Fruit fly (Drosophila melanogaster) whole organism, embryonic: ENCODE measurements around the gene SCOT.
A peak's percentile ranks its signal among the peaks of the same experiment; 100 is the strongest.

Experiments used
- Aef1 ChIP-seq: fragments of 200-800 bp; sonication (Bioruptor generic); IDR thresholded peaks from 3 replicates; pipeline ENCODE4 v1.3.6; 2022; ENCODE audit warnings: missing biosample characterization, missing genetic modification characterization
- Asciz ChIP-seq: fragments of 200-800 bp; sonication (Bioruptor generic); optimal IDR thresholded peaks from 2 replicates; lab custom pipeline; 2017; ENCODE audit warnings: missing biosample characterization, mild to moderate bottlenecking, missing genetic modification characterization, missing genetic modification reagents
- Atf6 ChIP-seq: fragments of 200-800 bp; sonication (Bioruptor generic); IDR thresholded peaks from 2 replicates; pipeline ENCODE4 v1.3.6; 2022; ENCODE audit warnings: missing biosample characterization, missing genetic modification characterization
- C15 ChIP-seq: fragments of 200-800 bp; sonication (Bioruptor generic); IDR thresholded peaks from 3 replicates; pipeline ENCODE4 v1.3.6; 2022; ENCODE audit warnings: missing biosample characterization, missing genetic modification characterization
- CG13296 ChIP-seq: fragments of 200-800 bp; sonication (Bioruptor generic); optimal IDR thresholded peaks from 3 replicates; lab custom pipeline; 2018; ENCODE audit warnings: missing biosample characterization, mild to moderate bottlenecking, missing genetic modification characterization
- CG13775 ChIP-seq: fragments of 200-800 bp; sonication (Bioruptor generic); optimal IDR thresholded peaks from 3 replicates; lab custom pipeline; 2017; ENCODE audit warnings: missing biosample characterization, mild to moderate bottlenecking, missing genetic modification characterization
- CG13894 ChIP-seq: fragments of 200-800 bp; sonication (Bioruptor generic); optimal IDR thresholded peaks from 3 replicates; lab custom pipeline; 2018; ENCODE audit warnings: missing biosample characterization, mild to moderate bottlenecking, missing genetic modification characterization, moderate library complexity
- CG15479 ChIP-seq: fragments of 200-800 bp; sonication (Bioruptor generic); optimal IDR thresholded peaks from 3 replicates; lab custom pipeline; 2019; ENCODE audit warnings: missing biosample characterization, mild to moderate bottlenecking, missing genetic modification characterization, moderate library complexity
- CG17385 ChIP-seq: fragments of 200-800 bp; sonication (Bioruptor generic); optimal IDR thresholded peaks from 3 replicates; lab custom pipeline; 2018; ENCODE audit warnings: missing biosample characterization, mild to moderate bottlenecking, missing genetic modification characterization
- CG18011 ChIP-seq: fragments of 200-800 bp; sonication (Bioruptor generic); optimal IDR thresholded peaks from 2 replicates; lab custom pipeline; 2017; ENCODE audit warnings: missing biosample characterization, missing genetic modification characterization, mild to moderate bottlenecking, moderate library complexity, missing genotype
- CG3065 ChIP-seq: fragments of 200-800 bp; sonication (Bioruptor generic); optimal IDR thresholded peaks from 2 replicates; lab custom pipeline; 2016; ENCODE audit warnings: missing biosample characterization, missing genetic modification characterization
- CG31365 ChIP-seq: fragments of 200-800 bp; sonication (Bioruptor generic); optimal IDR thresholded peaks from 2 replicates; lab custom pipeline; 2018; ENCODE audit warnings: missing biosample characterization, mild to moderate bottlenecking, missing genetic modification characterization
- CG3281 ChIP-seq: fragments of 200-800 bp; sonication (Bioruptor generic); optimal IDR thresholded peaks from 3 replicates; lab custom pipeline; 2017; ENCODE audit warnings: missing biosample characterization, mild to moderate bottlenecking, missing genetic modification characterization
- CG33557 ChIP-seq: fragments of 200-800 bp; sonication (Bioruptor generic); optimal IDR thresholded peaks from 2 replicates; lab custom pipeline; 2019; ENCODE audit warnings: missing biosample characterization, mild to moderate bottlenecking, missing genetic modification characterization, moderate library complexity
- CG5245 ChIP-seq: fragments of 200-800 bp; sonication (Bioruptor generic); optimal IDR thresholded peaks from 3 replicates; lab custom pipeline; 2016; ENCODE audit warnings: missing biosample characterization, missing genetic modification characterization
- CG8281 ChIP-seq: fragments of 200-800 bp; sonication (Bioruptor generic); optimal IDR thresholded peaks from 2 replicates; lab custom pipeline; 2018; ENCODE audit warnings: missing biosample characterization, mild to moderate bottlenecking, missing genetic modification characterization, moderate library complexity
- CG9932 ChIP-seq: fragments of 200-800 bp; sonication (Bioruptor generic); IDR thresholded peaks from 2 replicates; pipeline ENCODE4 v1.3.6; 2022; ENCODE audit warnings: missing biosample characterization, missing genetic modification characterization
- Camta ChIP-seq: fragments of 200-800 bp; sonication (Bioruptor generic); optimal IDR thresholded peaks from 2 replicates; lab custom pipeline; 2016; ENCODE audit warnings: missing biosample characterization, missing genetic modification characterization
- Chrac-16 ChIP-seq: fragments of 200-800 bp; sonication (Bioruptor generic); optimal IDR thresholded peaks from 3 replicates; lab custom pipeline; 2016; ENCODE audit warnings: missing biosample characterization, missing genetic modification characterization
- Doc2 ChIP-seq: fragments of 200-800 bp; sonication (Bioruptor generic); IDR thresholded peaks from 2 replicates; pipeline ENCODE4 v1.3.6; 2022; ENCODE audit warnings: missing biosample characterization, missing genetic modification characterization
- Dp ChIP-seq: fragments of 200-800 bp; sonication (Bioruptor generic); optimal IDR thresholded peaks from 2 replicates; lab custom pipeline; 2018; ENCODE audit warnings: missing biosample characterization, mild to moderate bottlenecking, missing genetic modification characterization, moderate library complexity
- Ets65A ChIP-seq: fragments of 200-800 bp; sonication (Bioruptor generic); peaks from one replicate; lab custom pipeline; 2016; ENCODE audit warnings: missing biosample characterization, missing genetic modification characterization
- Gsc ChIP-seq: fragments of 200-800 bp; sonication (Bioruptor generic); IDR thresholded peaks from 2 replicates; pipeline ENCODE4 v1.3.6; 2022; ENCODE audit warnings: missing biosample characterization, missing genetic modification characterization
- Med ChIP-seq: fragments of 200-800 bp; sonication (Bioruptor generic); peaks from one replicate; lab custom pipeline; 2016; ENCODE audit warnings: missing biosample characterization, missing genetic modification characterization, mild to moderate bottlenecking, inconsistent platforms, moderate library complexity
- Oli ChIP-seq: fragments of 200-800 bp; sonication (Bioruptor generic); optimal IDR thresholded peaks from 2 replicates; lab custom pipeline; 2018; ENCODE audit warnings: missing biosample characterization, mild to moderate bottlenecking, missing genetic modification characterization, moderate library complexity
- TFAM ChIP-seq: fragments of 200-800 bp; sonication (Bioruptor generic); optimal IDR thresholded peaks from 2 replicates; lab custom pipeline; 2017; ENCODE audit warnings: missing biosample characterization, missing genetic modification characterization, inconsistent platforms
- ara ChIP-seq: fragments of 200-800 bp; sonication (Bioruptor generic); IDR thresholded peaks from 2 replicates; pipeline ENCODE4 v1.3.6; 2022; ENCODE audit warnings: missing biosample characterization, missing genetic modification characterization
- cad ChIP-seq: fragments of >200 bp; optimal IDR thresholded peaks from 2 replicates; lab custom pipeline; 2017; ENCODE audit warnings: missing biosample characterization, missing genetic modification characterization
- cas ChIP-seq: fragments of 200-800 bp; sonication (Bioruptor generic); IDR thresholded peaks from 2 replicates; pipeline ENCODE4 v1.3.6; 2022; ENCODE audit warnings: missing biosample characterization, missing genetic modification characterization
- cg ChIP-seq: fragments of 200-800 bp; sonication (Bioruptor generic); optimal IDR thresholded peaks from 3 replicates; lab custom pipeline; 2019; ENCODE audit warnings: missing biosample characterization, mild to moderate bottlenecking, missing genetic modification characterization, moderate library complexity
- dimm ChIP-seq: fragments of 200-800 bp; sonication (Bioruptor generic); IDR thresholded peaks from 2 replicates; pipeline ENCODE4 v1.3.6; 2022; ENCODE audit warnings: missing biosample characterization, missing genetic modification characterization
- ems ChIP-seq: fragments of 200-800 bp; sonication (Bioruptor generic); optimal IDR thresholded peaks from 3 replicates; lab custom pipeline; 2016; ENCODE audit warnings: missing biosample characterization, missing genetic modification characterization
- exex ChIP-seq: fragments of 200-800 bp; sonication (Bioruptor generic); optimal IDR thresholded peaks from 4 replicates; lab custom pipeline; 2018; ENCODE audit warnings: missing biosample characterization, mild to moderate bottlenecking, missing genetic modification characterization, moderate library complexity
- eyg ChIP-seq: fragments of 200-800 bp; sonication (Bioruptor generic); optimal IDR thresholded peaks from 3 replicates; lab custom pipeline; 2016; ENCODE audit warnings: missing biosample characterization, missing genetic modification characterization
- fd3F ChIP-seq: fragments of 200-800 bp; sonication (Bioruptor generic); optimal IDR thresholded peaks from 2 replicates; lab custom pipeline; 2018; ENCODE audit warnings: missing biosample characterization, mild to moderate bottlenecking, missing genetic modification characterization, moderate library complexity
- fu2 ChIP-seq: fragments of 200-800 bp; sonication (Bioruptor generic); optimal IDR thresholded peaks from 2 replicates; lab custom pipeline; 2016; ENCODE audit warnings: missing biosample characterization, missing genetic modification characterization
- gsb-n ChIP-seq: fragments of 200-800 bp; sonication (Bioruptor generic); optimal IDR thresholded peaks from 3 replicates; lab custom pipeline; 2018; ENCODE audit warnings: missing biosample characterization, mild to moderate bottlenecking, missing genetic modification characterization
- insv ChIP-seq, 2 experiments: fragments of 200-800 bp; sonication (Bioruptor generic); optimal IDR thresholded peaks; 3 replicates each; lab custom pipeline; 2016 to 2018; ENCODE audit warnings: missing biosample characterization in 2 of 2, missing genetic modification characterization in 2 of 2
- kni ChIP-seq: fragments of 200-800 bp; sonication (Bioruptor generic); optimal IDR thresholded peaks from 3 replicates; lab custom pipeline; 2017; ENCODE audit warnings: mild to moderate bottlenecking, missing biosample characterization, missing genetic modification reagents, missing genetic modification characterization
- knrl ChIP-seq: fragments of 200-800 bp; sonication (Bioruptor generic); IDR thresholded peaks from 3 replicates; pipeline ENCODE4 v1.3.6; 2022; ENCODE audit warnings: missing biosample characterization, missing genetic modification characterization; ENCODE audit not compliant: partially characterized antibody
- lbe ChIP-seq: fragments of 200-800 bp; sonication (Bioruptor generic); optimal IDR thresholded peaks from 2 replicates; lab custom pipeline; 2016; ENCODE audit warnings: missing biosample characterization, mild to moderate bottlenecking, missing genetic modification characterization
- pita ChIP-seq: fragments of 200-800 bp; sonication (Bioruptor generic); optimal IDR thresholded peaks from 2 replicates; lab custom pipeline; 2017; ENCODE audit warnings: missing biosample characterization, mild to moderate bottlenecking, missing genetic modification characterization
- pzg ChIP-seq: fragments of 200-800 bp; sonication (Bioruptor generic); optimal IDR thresholded peaks from 3 replicates; lab custom pipeline; 2018; ENCODE audit warnings: missing biosample characterization, mild to moderate bottlenecking, missing genetic modification characterization, moderate library complexity
- repo ChIP-seq: fragments of 200-800 bp; sonication (Bioruptor generic); optimal IDR thresholded peaks from 2 replicates; lab custom pipeline; 2016; ENCODE audit warnings: missing biosample characterization, missing genetic modification characterization
- sima ChIP-seq: fragments of 200-800 bp; sonication (Bioruptor generic); optimal IDR thresholded peaks from 2 replicates; lab custom pipeline; 2016; ENCODE audit warnings: missing biosample characterization, missing genetic modification characterization
- sqz ChIP-seq: fragments of 200-800 bp; sonication (Bioruptor generic); optimal IDR thresholded peaks from 3 replicates; lab custom pipeline; 2018; ENCODE audit warnings: missing biosample characterization, mild to moderate bottlenecking, missing genetic modification characterization
- tin ChIP-seq: fragments of 200-800 bp; sonication (Bioruptor generic); optimal IDR thresholded peaks from 3 replicates; lab custom pipeline; 2016; ENCODE audit warnings: missing biosample characterization, missing genetic modification characterization
- unc-4 ChIP-seq: fragments of 200-800 bp; sonication (Bioruptor generic); IDR thresholded peaks from 2 replicates; pipeline ENCODE4 v1.3.6; 2022; ENCODE audit warnings: missing biosample characterization, missing genetic modification characterization; ENCODE audit not compliant: partially characterized antibody
- usp ChIP-seq: fragments of >200 bp; optimal IDR thresholded peaks from 2 replicates; lab custom pipeline; 2017; ENCODE audit warnings: missing biosample characterization, missing genetic modification characterization
- zen2 ChIP-seq: fragments of 200-800 bp; sonication (Bioruptor generic); IDR thresholded peaks from 3 replicates; pipeline ENCODE4 v1.3.6; 2022; ENCODE audit warnings: missing biosample characterization, missing genetic modification characterization; ENCODE audit not compliant: partially characterized antibody
- zfh1 ChIP-seq: fragments of 200-800 bp; sonication (Bioruptor generic); IDR thresholded peaks from 3 replicates; pipeline ENCODE4 v1.3.6; 2022; ENCODE audit warnings: missing biosample characterization, missing genetic modification characterization

The SCOT gene

dm6 chr3L:1947463-1948126 lies 15.3 kb upstream of the SCOT start, which contains the start of the genes mu2 and Cnb (continued):
- TF ChIP-seq ara (no peak), CG33557 (GFP tag; lab: Kevin White, UChicago) (no peak), pzg (GFP tag; lab: Kevin White, UChicago) (peak; percentile 59), CG9932 (GFP tag; lab: Robert Waterston, UW) (peak; percentile 73), zfh1 (GFP tag; lab: Robert Waterston, UW) (no peak), sima (GFP tag; lab: Kevin White, UChicago) (no peak), repo (GFP tag; lab: Kevin White, UChicago) (no peak), CG15479 (GFP tag; lab: Kevin White, UChicago) (no peak), cg (GFP tag; lab: Kevin White, UChicago) (no peak), dimm (GFP tag; lab: Robert Waterston, UW) (no peak), usp (no peak), CG3065 (GFP tag; lab: Kevin White, UChicago) (no peak), Dp (peak; percentile 73), knrl (GFP tag; lab: Robert Waterston, UW) (peak; percentile 79), cas (GFP tag; lab: Robert Waterston, UW) (no peak), tin (GFP tag; lab: Kevin White, UChicago) (peak; percentile 24), CG8281 (tag; lab: Kevin White, UChicago) (no peak), cad (GFP tag; lab: Kevin White, UChicago) (no peak), gsb-n (tag; lab: Kevin White, UChicago) (no peak), unc-4 (GFP tag; lab: Robert Waterston, UW) (peak; percentile 79), CG31365 (tag; lab: Kevin White, UChicago) (no peak), ems (GFP tag; lab: Kevin White, UChicago) (no peak), Chrac-16 (GFP tag; lab: Kevin White, UChicago) (no peak), eyg (GFP tag; lab: Kevin White, UChicago) (no peak), CG13296 (GFP tag; lab: Kevin White, UChicago) (no peak), Ets65A (GFP tag; lab: Kevin White, UChicago) (peak; percentile 59), CG17385 (GFP tag; lab: Kevin White, UChicago) (no peak), Gsc (no peak), kni (no peak), Camta (GFP tag; lab: Kevin White, UChicago) (no peak), CG3281 (GFP tag; lab: Kevin White, UChicago) (no peak), CG5245 (no peak), CG13775 (GFP tag; lab: Kevin White, UChicago) (peak; percentile 35), zen2 (GFP tag; lab: Robert Waterston, UW) (peak; percentile 75; the same call in 2 of the 3 replicates), Aef1 (no peak), exex (tag; lab: Kevin White, UChicago) (no peak), sqz (GFP tag; lab: Kevin White, UChicago) (no peak), Atf6 (no peak), CG13894 (tag; lab: Kevin White, UChicago) (no peak), lbe (no peak), Doc2 (GFP tag; lab: Robert Waterston, UW) (no peak), Oli (tag; lab: Kevin White, UChicago) (no peak), fd3F (no peak), pita (no peak), insv (GFP tag; optimal IDR thresholded peaks at IDR 0.05; lab: Kevin White, UChicago) (no peak), Med (GFP tag; lab: Kevin White, UChicago) (no peak), Asciz (GFP tag; lab: Kevin White, UChicago) (no peak), TFAM (GFP tag; lab: Kevin White, UChicago) (no peak), CG18011 (GFP tag; lab: Kevin White, UChicago) (no peak), C15 (GFP tag; lab: Robert Waterston, UW) (no peak), fu2 (GFP tag; lab: Kevin White, UChicago) (peak; percentile 19)
